Fruit fly (Drosophila melanogaster): ENCODE data around the gene melt.

DNA sequence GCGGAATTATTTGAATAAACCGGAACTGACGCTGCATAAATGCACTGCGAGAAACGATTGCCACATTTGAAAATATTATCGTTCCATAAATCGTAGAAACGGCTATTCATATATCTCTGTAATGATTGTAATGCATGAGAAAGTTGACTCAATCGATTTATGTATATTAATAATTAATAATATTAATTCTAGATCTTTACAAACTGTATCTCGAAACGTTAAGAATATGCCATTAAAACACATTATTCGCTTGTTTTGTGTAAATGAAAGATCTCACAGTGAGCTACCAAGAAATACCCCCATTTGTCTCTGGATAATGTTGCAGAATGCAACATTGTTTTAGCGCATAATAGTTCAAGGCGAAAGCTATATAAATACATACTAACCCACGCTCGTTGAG is 15.5 kb downstream of the melt start:
- TF ChIP-seq kay (GFP tag; ENCODE audit: borderline replicate concordance) (no peak), Crg-1 (GFP tag; optimal IDR thresholded peaks at IDR 0.05) (no peak), Clk (GFP tag; optimal IDR thresholded peaks at IDR 0.05) (no peak), ovo (GFP tag; optimal IDR thresholded peaks at IDR 0.05) (no peak), bab1 (GFP tag; optimal IDR thresholded peaks at IDR 0.05) (no peak), cic (GFP tag; optimal IDR thresholded peaks at IDR 0.05) (no peak), CG7101 (tag; optimal IDR thresholded peaks at IDR 0.05) (no peak), CG7045 (GFP tag; optimal IDR thresholded peaks at IDR 0.05) (no peak), toe (GFP tag; optimal IDR thresholded peaks at IDR 0.05) (no peak), CG1620 (GFP tag; optimal IDR thresholded peaks at IDR 0.05) (no peak), CG14711 (tag; optimal IDR thresholded peaks at IDR 0.05) (no peak), tj (GFP tag; optimal IDR thresholded peaks at IDR 0.05) (no peak), cnc (optimal IDR thresholded peaks at IDR 0.05) (no peak)
